Worm (Caenorhabditis elegans) whole organism, L2 larva: ENCODE measurements around the gene irld-61.

Experiments
- F13H6.1 ChIP-seq: sonication (generic microtip); optimal IDR thresholded peaks from 2 replicates; lab custom pipeline; 2016; ENCODE audit warnings: missing genetic modification characterization, missing compliant biosample characterization
- R02D3.7 ChIP-seq: fragments of 150-350 bp; optimal IDR thresholded peaks from 2 replicates; lab custom pipeline; 2014; ENCODE audit warnings: missing biosample characterization, missing genetic modification characterization
- ZK546.5 ChIP-seq: sonication (generic microtip); optimal IDR thresholded peaks from 2 replicates; lab custom pipeline; 2017; ENCODE audit warnings: missing biosample characterization, missing genetic modification characterization
- aly-2 ChIP-seq: fragments of 150-350 bp; optimal IDR thresholded peaks from 2 replicates; lab custom pipeline; 2014; ENCODE audit warnings: missing biosample characterization, missing genetic modification characterization
- ceh-82 ChIP-seq: fragments of 150-350 bp; optimal IDR thresholded peaks from 2 replicates; lab custom pipeline; 2014; ENCODE audit warnings: missing biosample characterization, missing genetic modification characterization
- elt-1 ChIP-seq: fragments of 150-350 bp; optimal IDR thresholded peaks from 2 replicates; lab custom pipeline; 2014; ENCODE audit warnings: missing biosample characterization, missing genetic modification characterization
- lin-39 ChIP-seq: fragments of 150-350 bp; optimal IDR thresholded peaks from 2 replicates; lab custom pipeline; 2014; ENCODE audit warnings: missing biosample characterization, missing genetic modification reagents, missing genetic modification characterization
- nhr-12 ChIP-seq: fragments of 150-350 bp; optimal IDR thresholded peaks from 2 replicates; lab custom pipeline; 2014; ENCODE audit warnings: missing biosample characterization, missing genetic modification characterization
- nhr-23 ChIP-seq: fragments of 150-350 bp; optimal IDR thresholded peaks from 2 replicates; lab custom pipeline; 2014; ENCODE audit warnings: missing biosample characterization, missing genetic modification reagents, missing genetic modification characterization
- nhr-237 ChIP-seq: fragments of 150-350 bp; optimal IDR thresholded peaks from 2 replicates; lab custom pipeline; 2014; ENCODE audit warnings: missing biosample characterization, missing genetic modification characterization
- nhr-77 ChIP-seq: fragments of 150-350 bp; optimal IDR thresholded peaks from 2 replicates; lab custom pipeline; 2014; ENCODE audit warnings: missing biosample characterization, missing genetic modification characterization
- sma-3 ChIP-seq: sonication (generic microtip); optimal IDR thresholded peaks from 2 replicates; lab custom pipeline; 2016; ENCODE audit warnings: missing genetic modification reagents, missing genetic modification characterization, missing compliant biosample characterization
- unc-39 ChIP-seq: fragments of 150-350 bp; optimal IDR thresholded peaks from 2 replicates; lab custom pipeline; 2014; ENCODE audit warnings: missing biosample characterization, missing genetic modification characterization
- unc-62 ChIP-seq: fragments of 150-350 bp; optimal IDR thresholded peaks from 2 replicates; lab custom pipeline; 2014; ENCODE audit warnings: missing biosample characterization, missing genetic modification reagents, missing genetic modification characterization

ce11 chrIII:12788239-12788638 lies 23.9 kb downstream of the irld-61 start:
- no peak for TF ChIP-seq elt-1 (tag; lab: Kevin White, UChicago)
- TF ChIP-seq nhr-12 (tag; lab: Kevin White, UChicago) = no peak
- no peak for TF ChIP-seq F13H6.1 (tag; lab: Kevin White, UChicago)
- no peak for TF ChIP-seq aly-2 (tag; lab: Kevin White, UChicago)
- no peak for TF ChIP-seq ZK546.5
- no peak for TF ChIP-seq lin-39 (tag; lab: Kevin White, UChicago)
- TF ChIP-seq unc-62 (GFP tag; lab: Kevin White, UChicago) = no peak
- TF ChIP-seq R02D3.7 (tag; lab: Kevin White, UChicago) = no peak
- TF ChIP-seq nhr-23 (tag; lab: Kevin White, UChicago) = no peak
- TF ChIP-seq unc-39 (tag; lab: Kevin White, UChicago) = no peak
- no peak for TF ChIP-seq sma-3 (GFP tag; lab: Kevin White, UChicago)
- TF ChIP-seq nhr-237 (tag; lab: Kevin White, UChicago) = no peak
- TF ChIP-seq nhr-77 (tag; lab: Kevin White, UChicago) = no peak
- no peak for TF ChIP-seq ceh-82 (tag; lab: Kevin White, UChicago)
